Fruit fly (Drosophila melanogaster) whole organism, embryonic: ENCODE data around the gene CG42541.

ENCODE experiments used
- Abd-B ChIP-seq: fragments of 200-800 bp; sonication (Bioruptor generic); optimal IDR thresholded peaks from 2 replicates; lab custom pipeline; 2018; ENCODE audit warnings: missing biosample characterization, mild to moderate bottlenecking, missing genetic modification characterization, moderate library complexity
- B-H1 ChIP-seq: fragments of 200-800 bp; sonication (Bioruptor generic); IDR thresholded peaks from 3 replicates; pipeline ENCODE4 v1.3.6; 2022; ENCODE audit warnings: missing biosample characterization, missing genetic modification characterization
- BEAF-32 ChIP-seq: fragments of 200-800 bp; sonication (Bioruptor generic); optimal IDR thresholded peaks from 3 replicates; lab custom pipeline; 2017; ENCODE audit warnings: missing biosample characterization, missing genetic modification characterization, mild to moderate bottlenecking, moderate library complexity, missing genetic modification reagents
- Bgb ChIP-seq: fragments of 200-800 bp; sonication (Bioruptor generic); IDR thresholded peaks from 2 replicates; pipeline ENCODE4 v1.3.6; 2022; ENCODE audit warnings: missing biosample characterization, missing genetic modification characterization; ENCODE audit not compliant: partially characterized antibody
- CG10267 ChIP-seq: fragments of 200-800 bp; sonication (Bioruptor generic); optimal IDR thresholded peaks from 2 replicates; lab custom pipeline; 2018; ENCODE audit warnings: missing biosample characterization, mild to moderate bottlenecking, missing genetic modification characterization, moderate library complexity
- CG11456 ChIP-seq: fragments of 200-800 bp; sonication (Bioruptor generic); IDR thresholded peaks from 3 replicates; pipeline ENCODE4 v1.3.6; 2022; ENCODE audit warnings: missing biosample characterization, missing genetic modification characterization
- CG11696 ChIP-seq: fragments of 200-800 bp; sonication (Bioruptor generic); IDR thresholded peaks from 2 replicates; pipeline ENCODE4 v1.3.6; 2022; ENCODE audit warnings: missing biosample characterization, missing genetic modification characterization
- CG12104 ChIP-seq: fragments of 200-800 bp; sonication (Bioruptor generic); optimal IDR thresholded peaks from 3 replicates; lab custom pipeline; 2016; ENCODE audit warnings: missing biosample characterization, missing genetic modification characterization
- CG12155 ChIP-seq: fragments of 200-800 bp; sonication (Bioruptor generic); optimal IDR thresholded peaks from 3 replicates; lab custom pipeline; 2016; ENCODE audit warnings: missing biosample characterization, missing genetic modification characterization
- CG13296 ChIP-seq: fragments of 200-800 bp; sonication (Bioruptor generic); optimal IDR thresholded peaks from 3 replicates; lab custom pipeline; 2018; ENCODE audit warnings: missing biosample characterization, mild to moderate bottlenecking, missing genetic modification characterization
- CG13894 ChIP-seq: fragments of 200-800 bp; sonication (Bioruptor generic); optimal IDR thresholded peaks from 3 replicates; lab custom pipeline; 2018; ENCODE audit warnings: missing biosample characterization, mild to moderate bottlenecking, missing genetic modification characterization, moderate library complexity
- CG14050 ChIP-seq: fragments of 200-800 bp; sonication (Bioruptor generic); IDR thresholded peaks from 3 replicates; pipeline ENCODE4 v1.3.6; 2022; ENCODE audit warnings: missing biosample characterization, missing genetic modification characterization
- CG1603 ChIP-seq: fragments of 200-800 bp; sonication (Bioruptor generic); optimal IDR thresholded peaks from 2 replicates; lab custom pipeline; 2019; ENCODE audit warnings: missing biosample characterization, mild to moderate bottlenecking, missing genetic modification characterization, moderate library complexity
- CG17385 ChIP-seq: fragments of 200-800 bp; sonication (Bioruptor generic); optimal IDR thresholded peaks from 3 replicates; lab custom pipeline; 2018; ENCODE audit warnings: missing biosample characterization, mild to moderate bottlenecking, missing genetic modification characterization
- CG17802 ChIP-seq: fragments of 200-800 bp; sonication (Bioruptor generic); optimal IDR thresholded peaks from 2 replicates; lab custom pipeline; 2018; ENCODE audit warnings: missing biosample characterization, mild to moderate bottlenecking, missing genetic modification characterization, moderate library complexity
- CG1792 ChIP-seq: fragments of 200-800 bp; sonication (Bioruptor generic); optimal IDR thresholded peaks from 2 replicates; lab custom pipeline; 2016; ENCODE audit warnings: missing biosample characterization, missing genetic modification characterization
- CG2116 ChIP-seq: fragments of 200-800 bp; sonication (Bioruptor generic); optimal IDR thresholded peaks from 3 replicates; lab custom pipeline; 2018; ENCODE audit warnings: missing biosample characterization, mild to moderate bottlenecking, missing genetic modification characterization
- CG34376 ChIP-seq: fragments of 200-800 bp; sonication (Bioruptor generic); optimal IDR thresholded peaks from 2 replicates; lab custom pipeline; 2018; ENCODE audit warnings: missing biosample characterization, mild to moderate bottlenecking, missing genetic modification characterization
- CG4854 ChIP-seq: fragments of 200-800 bp; sonication (Bioruptor generic); optimal IDR thresholded peaks from 2 replicates; lab custom pipeline; 2016; ENCODE audit warnings: missing biosample characterization, missing genetic modification characterization, inconsistent platforms
- CG6813 ChIP-seq: fragments of 200-800 bp; sonication (Bioruptor generic); optimal IDR thresholded peaks from 2 replicates; lab custom pipeline; 2017; ENCODE audit warnings: missing biosample characterization, missing genetic modification characterization, mild to moderate bottlenecking, moderate library complexity, missing genetic modification reagents
- CG9817 ChIP-seq: fragments of 200-800 bp; sonication (Bioruptor generic); optimal IDR thresholded peaks from 2 replicates; lab custom pipeline; 2018; ENCODE audit warnings: missing biosample characterization, mild to moderate bottlenecking, missing genetic modification characterization, moderate library complexity
- Chrac-16 ChIP-seq: fragments of 200-800 bp; sonication (Bioruptor generic); optimal IDR thresholded peaks from 3 replicates; lab custom pipeline; 2016; ENCODE audit warnings: missing biosample characterization, missing genetic modification characterization
- Dfd ChIP-seq, 2 experiments: fragments of >200 bp; optimal IDR thresholded peaks; 2 replicates each; lab custom pipeline; 2017; ENCODE audit warnings: missing biosample characterization in 2 of 2, missing genetic modification characterization in 2 of 2
- Dll ChIP-seq: fragments of 200-800 bp; sonication (Bioruptor generic); IDR thresholded peaks from 4 replicates; pipeline ENCODE4 v1.3.6; 2022; ENCODE audit warnings: missing biosample characterization, missing genetic modification characterization; ENCODE audit not compliant: partially characterized antibody
- Med ChIP-seq: fragments of 200-800 bp; sonication (Bioruptor generic); peaks from one replicate; lab custom pipeline; 2016; ENCODE audit warnings: missing biosample characterization, missing genetic modification characterization, mild to moderate bottlenecking, inconsistent platforms, moderate library complexity
- TFAM ChIP-seq: fragments of 200-800 bp; sonication (Bioruptor generic); optimal IDR thresholded peaks from 2 replicates; lab custom pipeline; 2017; ENCODE audit warnings: missing biosample characterization, missing genetic modification characterization, inconsistent platforms
- abd-A ChIP-seq: fragments of 200-800 bp; sonication (Bioruptor generic); optimal IDR thresholded peaks from 3 replicates; lab custom pipeline; 2019; ENCODE audit warnings: missing biosample characterization, mild to moderate bottlenecking, missing genetic modification characterization, moderate library complexity
- bcd ChIP-seq: fragments of 200-800 bp; sonication (Bioruptor generic); optimal IDR thresholded peaks from 2 replicates; lab custom pipeline; 2017; ENCODE audit warnings: missing biosample characterization, mild to moderate bottlenecking, missing genetic modification characterization
- bowl ChIP-seq: fragments of 200-800 bp; sonication (Bioruptor generic); IDR thresholded peaks from 2 replicates; pipeline ENCODE4 v1.3.6; 2022; ENCODE audit warnings: missing biosample characterization, missing genetic modification characterization
- chinmo ChIP-seq: fragments of 200-800 bp; sonication (Bioruptor generic); IDR thresholded peaks from 4 replicates; pipeline ENCODE4 v1.3.6; 2022; ENCODE audit warnings: missing biosample characterization, missing genetic modification characterization; ENCODE audit not compliant: partially characterized antibody
- crc ChIP-seq: fragments of 200-800 bp; sonication (Bioruptor generic); optimal IDR thresholded peaks from 2 replicates; lab custom pipeline; 2016; ENCODE audit warnings: missing biosample characterization, missing genetic modification characterization
- dmrt11E ChIP-seq: fragments of 200-800 bp; sonication (Bioruptor generic); optimal IDR thresholded peaks from 3 replicates; lab custom pipeline; 2018; ENCODE audit warnings: missing biosample characterization, mild to moderate bottlenecking, missing genetic modification characterization, moderate library complexity
- gcm ChIP-seq: fragments of 200-800 bp; sonication (Bioruptor generic); optimal IDR thresholded peaks from 2 replicates; lab custom pipeline; 2019; ENCODE audit warnings: missing biosample characterization, mild to moderate bottlenecking, missing genetic modification characterization, moderate library complexity
- gem ChIP-seq: fragments of 200-800 bp; sonication (Bioruptor generic); optimal IDR thresholded peaks from 2 replicates; lab custom pipeline; 2019; ENCODE audit warnings: missing biosample characterization, mild to moderate bottlenecking, missing genetic modification characterization, moderate library complexity
- gro ChIP-seq: fragments of 200-800 bp; sonication (Bioruptor generic); optimal IDR thresholded peaks from 2 replicates; lab custom pipeline; 2016; ENCODE audit warnings: missing biosample characterization, missing genetic modification characterization
- hth ChIP-seq: fragments of >200 bp; optimal IDR thresholded peaks from 2 replicates; lab custom pipeline; 2017; ENCODE audit warnings: inconsistent platforms
- luna ChIP-seq: fragments of 200-800 bp; sonication (Bioruptor generic); optimal IDR thresholded peaks from 2 replicates; lab custom pipeline; 2016; ENCODE audit warnings: missing biosample characterization, missing genetic modification characterization
- nmo ChIP-seq: fragments of 200-800 bp; sonication (Bioruptor generic); optimal IDR thresholded peaks from 2 replicates; lab custom pipeline; 2018; ENCODE audit warnings: missing biosample characterization, mild to moderate bottlenecking, missing genetic modification characterization, moderate library complexity
- pum ChIP-seq: fragments of 200-800 bp; sonication (Bioruptor generic); optimal IDR thresholded peaks from 2 replicates; lab custom pipeline; 2016; ENCODE audit warnings: missing biosample characterization, missing genetic modification characterization
- rib ChIP-seq: fragments of 200-800 bp; sonication (Bioruptor generic); IDR thresholded peaks from 2 replicates; pipeline ENCODE4 v1.3.6; 2022; ENCODE audit warnings: missing biosample characterization, missing genetic modification characterization
- row ChIP-seq: fragments of 200-800 bp; sonication (Bioruptor generic); IDR thresholded peaks from 3 replicates; pipeline ENCODE4 v1.3.6; 2022; ENCODE audit warnings: missing biosample characterization, missing genetic modification characterization
- sens ChIP-seq: fragments of 200-800 bp; sonication (Bioruptor generic); peaks from one replicate; lab custom pipeline; 2016; ENCODE audit warnings: missing biosample characterization, missing genetic modification characterization
- so ChIP-seq: fragments of 200-800 bp; sonication (Bioruptor generic); IDR thresholded peaks from 3 replicates; pipeline ENCODE4 v1.3.6; 2022; ENCODE audit warnings: missing biosample characterization, missing genetic modification characterization
- ssp ChIP-seq: fragments of 200-800 bp; sonication (Bioruptor generic); IDR thresholded peaks from 2 replicates; pipeline ENCODE4 v1.3.6; 2022; ENCODE audit warnings: missing biosample characterization, missing genetic modification characterization
- tio ChIP-seq: fragments of 200-800 bp; sonication (Bioruptor generic); optimal IDR thresholded peaks from 2 replicates; lab custom pipeline; 2017; ENCODE audit warnings: missing biosample characterization, missing genetic modification characterization, inconsistent platforms
- unc-4 ChIP-seq: fragments of 200-800 bp; sonication (Bioruptor generic); IDR thresholded peaks from 2 replicates; pipeline ENCODE4 v1.3.6; 2022; ENCODE audit warnings: missing biosample characterization, missing genetic modification characterization; ENCODE audit not compliant: partially characterized antibody
- usp ChIP-seq: fragments of >200 bp; optimal IDR thresholded peaks from 2 replicates; lab custom pipeline; 2017; ENCODE audit warnings: missing biosample characterization, missing genetic modification characterization
- vvl ChIP-seq: fragments of 200-800 bp; sonication (Bioruptor generic); IDR thresholded peaks from 2 replicates; pipeline ENCODE4 v1.3.6; 2022; ENCODE audit warnings: missing biosample characterization, missing genetic modification characterization

CG42541 gene

dm6 chrX:3930528-3931251, at the start of gene CG42541 (continued):
- TF ChIP-seq Dll (GFP tag; lab: Robert Waterston, UW) (no peak), luna (no peak), hth (no peak), CG12104 (GFP tag; lab: Kevin White, UChicago) (no peak), CG10267 (tag; lab: Kevin White, UChicago) (no peak), Med (peak; percentile 68), bowl (GFP tag; lab: Robert Waterston, UW) (no peak), CG17385 (GFP tag; lab: Kevin White, UChicago) (no peak)

- no peak for TF ChIP-seq so
- TF ChIP-seq CG11456 (GFP tag; lab: Robert Waterston, UW), result no peak
- TF ChIP-seq sens, result peak; percentile 34
- no peak for TF ChIP-seq rib (GFP tag; lab: Robert Waterston, UW)
- no peak for TF ChIP-seq Dfd (GFP tag; optimal IDR thresholded peaks at IDR 0.05; lab: Kevin White, UChicago)
- TF ChIP-seq gem, result peak; percentile 7
- TF ChIP-seq chinmo, result peak; percentile 22; the same call in 1 of the 4 replicates
- no peak for TF ChIP-seq unc-4
- TF ChIP-seq crc (GFP tag; lab: Kevin White, UChicago), result no peak
- no peak for TF ChIP-seq Chrac-16 (GFP tag; lab: Kevin White, UChicago)
- TF ChIP-seq CG11696 (GFP tag; lab: Robert Waterston, UW), result no peak
- no peak for TF ChIP-seq tio (GFP tag; lab: Kevin White, UChicago)
- no peak for TF ChIP-seq usp
- no peak for TF ChIP-seq TFAM
- TF ChIP-seq vvl (GFP tag; lab: Robert Waterston, UW), result 0 out of 2 replicates have a peak, but pooled peaks have one; percentile 15
- TF ChIP-seq abd-A (tag; lab: Kevin White, UChicago), result no peak
- TF ChIP-seq CG6813 (GFP tag; lab: Kevin White, UChicago), result no peak
- 0 out of 3 replicates have a peak, but pooled peaks have one; percentile 26 for TF ChIP-seq row
- TF ChIP-seq CG4854 (GFP tag; lab: Kevin White, UChicago), result no peak
- no peak for TF ChIP-seq B-H1 (GFP tag; lab: Robert Waterston, UW)
- TF ChIP-seq CG13894 (tag; lab: Kevin White, UChicago), result no peak
- TF ChIP-seq pum (GFP tag; lab: Kevin White, UChicago), result no peak
- no peak for TF ChIP-seq CG1792 (GFP tag; lab: Kevin White, UChicago)
- TF ChIP-seq bcd, result no peak
- TF ChIP-seq gro (GFP tag; lab: Kevin White, UChicago), result no peak
- TF ChIP-seq CG14050, result no peak
- TF ChIP-seq gcm, result no peak
- no peak for TF ChIP-seq CG1603 (tag; lab: Kevin White, UChicago)
- TF ChIP-seq, all 482 proteins: peak for 5
Measured at dm6 chrX:3971250-3971649, 40.9 kb upstream of the CG42541 start, which contains the start of gene CG6414. Gene CG6414 (minus strand): TSS chrX:3971350.

dm6 chrX:3968346-3969044, 38.1 kb upstream of the CG42541 start, which contains the start of gene CG6428:
Gene CG6428 (minus strand): TSS chrX:3968655.
- TF ChIP-seq CG17802 (tag; lab: Kevin White, UChicago) (peak; percentile 34), Bgb (peak; percentile 60), CG2116 (GFP tag; lab: Kevin White, UChicago) (peak; percentile 59), Abd-B (GFP tag; lab: Kevin White, UChicago) (peak; percentile 8), CG12155 (GFP tag; lab: Kevin White, UChicago) (peak; percentile 44), nmo (GFP tag; lab: Kevin White, UChicago) (peak; percentile 49), BEAF-32 (GFP tag; lab: Kevin White, UChicago) (peak; percentile 68), ssp (peak; percentile 19; the same call in 1 of the 2 replicates), CG9817 (tag; lab: Kevin White, UChicago) (peak; percentile 42), CG13296 (GFP tag; lab: Kevin White, UChicago) (peak; percentile 57), dmrt11E (peak; percentile 19), CG17385 (GFP tag; lab: Kevin White, UChicago) (peak; percentile 5), CG34376 (GFP tag; lab: Kevin White, UChicago) (peak; percentile 83)
